Fruit fly (Drosophila melanogaster): Measurements from ENCODE around the gene CG32564.

DNA sequence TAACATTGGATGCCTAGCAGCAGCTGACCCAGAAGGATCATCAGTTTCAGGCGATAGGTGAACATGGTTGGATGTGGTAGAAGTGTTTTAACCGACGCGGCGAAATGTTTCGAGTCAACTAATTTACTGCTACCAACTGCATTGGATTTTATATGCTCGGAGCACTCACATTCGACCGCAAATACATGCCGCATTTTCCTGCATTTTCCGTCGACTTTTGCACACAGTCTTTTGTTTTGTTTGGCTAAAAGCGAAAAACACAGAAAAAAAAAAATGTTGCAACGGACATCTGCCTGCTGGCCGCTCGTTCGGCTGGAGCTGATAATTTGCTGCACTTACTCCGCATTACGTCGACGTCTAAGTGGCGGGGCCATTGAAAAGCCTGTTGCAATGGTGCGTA lies 3.7 kb downstream of the CG32564 start, which contains the start of gene CG12995:
- TF ChIP-seq ovo (GFP tag; optimal IDR thresholded peaks at IDR 0.05) (no peak), CG14711 (tag; optimal IDR thresholded peaks at IDR 0.05) (no peak), kay (GFP tag; ENCODE audit: borderline replicate concordance) (no peak), cnc (optimal IDR thresholded peaks at IDR 0.05) (no peak), CG1620 (GFP tag; optimal IDR thresholded peaks at IDR 0.05) (no peak), CG12768 (GFP tag; optimal IDR thresholded peaks at IDR 0.05) (no peak), tj (GFP tag; optimal IDR thresholded peaks at IDR 0.05) (no peak), CG5204 (GFP tag; optimal IDR thresholded peaks at IDR 0.05) (no peak), CG7101 (tag; optimal IDR thresholded peaks at IDR 0.05) (no peak), bab1 (GFP tag; optimal IDR thresholded peaks at IDR 0.05) (no peak), Crg-1 (GFP tag; optimal IDR thresholded peaks at IDR 0.05) (no peak)

Measured in whole organism, adult.